Fruit fly (Drosophila melanogaster): ENCODE data around the gene Rpt2.

Rpt2 gene

DNA sequence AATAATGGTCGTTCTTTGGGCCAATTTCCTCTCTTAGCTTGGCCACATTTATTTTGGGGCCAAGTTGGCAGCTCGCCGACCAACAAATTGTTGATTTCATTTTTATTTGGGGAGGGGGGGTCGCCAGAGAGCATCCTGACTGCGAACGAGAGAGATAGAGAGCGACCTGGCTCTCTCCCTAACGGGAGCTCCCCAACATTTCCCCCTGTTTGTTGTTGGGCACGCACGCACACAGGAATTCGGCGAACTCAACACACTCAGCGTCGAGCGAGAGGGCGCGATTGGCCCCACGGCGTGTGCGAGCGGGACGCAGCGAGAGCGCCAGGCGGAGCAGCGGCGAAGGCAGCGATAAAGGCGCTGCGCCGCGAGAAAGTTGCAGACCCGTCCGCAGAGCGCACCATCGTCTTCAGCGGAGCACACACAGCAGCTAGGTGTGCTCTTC, 31.4 kb upstream of the Rpt2 start, which contains the start of gene CG31140 (continued):
- no peak for TF ChIP-seq az2 (GFP tag; optimal IDR thresholded peaks at IDR 0.05)
- TF ChIP-seq Sry-β (GFP tag; optimal IDR thresholded peaks at IDR 0.05): no peak
- no peak for TF ChIP-seq CG7372 (GFP tag; IDR thresholded peaks at IDR 0.05)
- no peak for TF ChIP-seq B-H2 (GFP tag; optimal IDR thresholded peaks at IDR 0.05)
- no peak for TF ChIP-seq salm (tag; optimal IDR thresholded peaks at IDR 0.05)
- no peak for TF ChIP-seq dpn (GFP tag; optimal IDR thresholded peaks at IDR 0.05)
- 0 out of 3 replicates have a peak, but pooled peaks have one; percentile 44 for TF ChIP-seq zen2 (GFP tag; IDR thresholded peaks at IDR 0.05; ENCODE audit: partially characterized antibody)
- TF ChIP-seq CG2202 (tag; optimal IDR thresholded peaks at IDR 0.05): no peak
- TF ChIP-seq ewg (GFP tag; optimal IDR thresholded peaks at IDR 0.05): peak; percentile 89
- TF ChIP-seq CG10321 (GFP tag; IDR thresholded peaks at IDR 0.05): peak; percentile 70
- no peak for TF ChIP-seq CG1529 (GFP tag; optimal IDR thresholded peaks at IDR 0.05)
- TF ChIP-seq Atf6 (GFP tag; IDR thresholded peaks at IDR 0.05): no peak
- TF ChIP-seq ranshi (GFP tag; IDR thresholded peaks at IDR 0.05): peak; percentile 19; the same call in 1 of the 2 replicates
- peak; percentile 7 for TF ChIP-seq dmrt99B (tag; optimal IDR thresholded peaks at IDR 0.05)
- TF ChIP-seq CG15269 (tag; optimal IDR thresholded peaks at IDR 0.05): no peak
- TF ChIP-seq Elba2 (GFP tag; optimal IDR thresholded peaks at IDR 0.05): no peak
- peak; percentile 12 for TF ChIP-seq BtbVII (GFP tag; optimal IDR thresholded peaks at IDR 0.05)
- no peak for TF ChIP-seq CG11093 (GFP tag; IDR thresholded peaks at IDR 0.05)
- TF ChIP-seq Dref (GFP tag; IDR thresholded peaks at IDR 0.05): no peak
- TF ChIP-seq CG7928 (GFP tag; optimal IDR thresholded peaks at IDR 0.05): no peak
- no peak for TF ChIP-seq nmo (GFP tag; optimal IDR thresholded peaks at IDR 0.05)

DNA sequence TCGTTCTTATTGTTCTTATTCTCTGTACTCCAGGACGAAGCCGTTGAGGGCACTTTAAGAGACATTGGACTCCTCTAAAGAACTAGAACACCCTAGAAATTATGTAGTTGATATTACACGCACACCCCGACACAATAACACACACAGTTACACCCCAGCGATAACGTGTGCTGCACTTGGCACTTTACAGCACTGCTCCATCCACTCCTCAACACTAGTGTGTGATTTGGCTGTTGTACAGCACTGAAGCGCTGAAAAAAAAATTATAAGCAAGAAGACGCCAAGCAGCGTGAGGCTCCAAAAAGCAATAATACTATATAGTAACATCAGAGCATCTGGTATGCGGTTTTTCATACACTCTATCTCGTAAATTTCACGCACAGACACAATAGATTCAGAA, 29.5 kb upstream of the Rpt2 start:
- TF ChIP-seq CG15269 (tag; optimal IDR thresholded peaks at IDR 0.05): no peak
- TF ChIP-seq Meics (GFP tag; optimal IDR thresholded peaks at IDR 0.05): no peak
- TF ChIP-seq Scr (GFP tag; IDR thresholded peaks at IDR 0.05; ENCODE audit: partially characterized antibody): 0 out of 2 replicates have a peak, but pooled peaks have one; percentile 17
- TF ChIP-seq Nf-YA (GFP tag; IDR thresholded peaks at IDR 0.05): no peak
- TF ChIP-seq CG11093 (GFP tag; IDR thresholded peaks at IDR 0.05): no peak
- TF ChIP-seq fd64A (GFP tag; optimal IDR thresholded peaks at IDR 0.05): no peak
- TF ChIP-seq CkIIα-i1 (GFP tag; IDR thresholded peaks at IDR 0.05): no peak
- 0 out of 3 replicates have a peak, but pooled peaks have one; percentile 13 for TF ChIP-seq Doc3 (GFP tag; IDR thresholded peaks at IDR 0.05; ENCODE audit: partially characterized antibody)
- peak; percentile 39; the same call in 1 of the 3 replicates for TF ChIP-seq CG16813 (GFP tag; IDR thresholded peaks at IDR 0.05; ENCODE audit: partially characterized antibody)
- TF ChIP-seq chif (GFP tag; optimal IDR thresholded peaks at IDR 0.05): no peak
- TF ChIP-seq kay (GFP tag; optimal IDR thresholded peaks at IDR 0.05): no peak
- TF ChIP-seq CG14710 (tag; optimal IDR thresholded peaks at IDR 0.05): no peak
- no peak for TF ChIP-seq NfI (GFP tag; optimal IDR thresholded peaks at IDR 0.05)
- TF ChIP-seq CG12104 (GFP tag; optimal IDR thresholded peaks at IDR 0.05): no peak
- peak; percentile 47 for TF ChIP-seq CG10267 (tag; optimal IDR thresholded peaks at IDR 0.05)
- no peak for TF ChIP-seq Atf-2 (GFP tag; optimal IDR thresholded peaks at IDR 0.05)
- no peak for TF ChIP-seq Sry-β (GFP tag; optimal IDR thresholded peaks at IDR 0.05)
- no peak for TF ChIP-seq CG11398 (GFP tag; optimal IDR thresholded peaks at IDR 0.05)
- TF ChIP-seq Taf1 (GFP tag; IDR thresholded peaks at IDR 0.05): no peak
- TF ChIP-seq ara (GFP tag; IDR thresholded peaks at IDR 0.05): no peak
- TF ChIP-seq MESR4 (GFP tag; optimal IDR thresholded peaks at IDR 0.05): no peak
- TF ChIP-seq run (tag; optimal IDR thresholded peaks at IDR 0.05): no peak
- 0 out of 3 replicates have a peak, but pooled peaks have one; percentile 8 for TF ChIP-seq gce (GFP tag; IDR thresholded peaks at IDR 0.05)
- no peak for TF ChIP-seq CG6654 (GFP tag; optimal IDR thresholded peaks at IDR 0.05)
- TF ChIP-seq stwl (tag; optimal IDR thresholded peaks at IDR 0.05): peak; percentile 99
- no peak for TF ChIP-seq Ada2b (GFP tag; IDR thresholded peaks at IDR 0.05)
- TF ChIP-seq CG18764 (GFP tag; optimal IDR thresholded peaks at IDR 0.05): no peak
- TF ChIP-seq CG17612 (GFP tag; IDR thresholded peaks at IDR 0.05): no peak
- no peak for TF ChIP-seq crc (GFP tag; optimal IDR thresholded peaks at IDR 0.05)
- TF ChIP-seq ewg (GFP tag; optimal IDR thresholded peaks at IDR 0.05): no peak
- TF ChIP-seq CG8290 (GFP tag; optimal IDR thresholded peaks at IDR 0.05): peak; percentile 36
- TF ChIP-seq CG8290 (tag; optimal IDR thresholded peaks at IDR 0.05): no peak
- TF ChIP-seq CG11456 (GFP tag; IDR thresholded peaks at IDR 0.05): no peak

Data from whole organism, embryonic.